Fruit fly (Drosophila melanogaster) whole organism, embryonic: ENCODE data around the gene CG8112.
A peak's percentile ranks its signal among the peaks of the same experiment; 100 is the strongest.

ENCODE experiments used
- Ada2b ChIP-seq: fragments of 200-800 bp; sonication (Bioruptor generic); IDR thresholded peaks from 2 replicates; pipeline ENCODE4 v1.3.6; 2022; ENCODE audit warnings: missing biosample characterization, missing genetic modification characterization
- Bteb2 ChIP-seq: fragments of 200-800 bp; sonication (Bioruptor generic); optimal IDR thresholded peaks from 2 replicates; lab custom pipeline; 2016; ENCODE audit warnings: missing biosample characterization, missing genetic modification characterization
- CG10274 ChIP-seq: fragments of 200-800 bp; sonication (Bioruptor generic); optimal IDR thresholded peaks from 3 replicates; lab custom pipeline; 2017; ENCODE audit warnings: missing biosample characterization, mild to moderate bottlenecking, missing genetic modification characterization
- CG10431 ChIP-seq: fragments of 200-800 bp; sonication (Bioruptor generic); optimal IDR thresholded peaks from 3 replicates; lab custom pipeline; 2018; ENCODE audit warnings: missing biosample characterization, mild to moderate bottlenecking, missing genetic modification characterization
- CG1233 ChIP-seq: fragments of 200-800 bp; sonication (Bioruptor generic); optimal IDR thresholded peaks from 4 replicates; lab custom pipeline; 2018; ENCODE audit warnings: missing biosample characterization, mild to moderate bottlenecking, missing genetic modification characterization
- CG12659 ChIP-seq: fragments of 200-800 bp; sonication (Bioruptor generic); optimal IDR thresholded peaks from 3 replicates; lab custom pipeline; 2017; ENCODE audit warnings: mild to moderate bottlenecking, missing biosample characterization, missing genetic modification reagents, missing genetic modification characterization
- CG13624 ChIP-seq: fragments of 200-800 bp; sonication (Bioruptor generic); optimal IDR thresholded peaks from 2 replicates; lab custom pipeline; 2016; ENCODE audit warnings: missing biosample characterization, missing genetic modification characterization
- CG1647 ChIP-seq: fragments of 200-800 bp; sonication (Bioruptor generic); optimal IDR thresholded peaks from 3 replicates; lab custom pipeline; 2016; ENCODE audit warnings: missing biosample characterization, missing genetic modification characterization
- CG17612 ChIP-seq: fragments of 200-800 bp; sonication (Bioruptor generic); IDR thresholded peaks from 2 replicates; pipeline ENCODE4 v1.3.6; 2022; ENCODE audit warnings: missing biosample characterization, missing genetic modification characterization
- CG18262 ChIP-seq: fragments of 200-800 bp; optimal IDR thresholded peaks from 3 replicates; lab custom pipeline; 2019; ENCODE audit warnings: missing biosample characterization, mild to moderate bottlenecking, missing genetic modification characterization, moderate library complexity
- CG18599 ChIP-seq: fragments of 200-800 bp; sonication (Bioruptor generic); optimal IDR thresholded peaks from 3 replicates; lab custom pipeline; 2017; ENCODE audit warnings: missing biosample characterization, missing genetic modification characterization, mild to moderate bottlenecking, moderate library complexity, missing genetic modification reagents
- CG30020 ChIP-seq: fragments of 200-800 bp; optimal IDR thresholded peaks from 2 replicates; lab custom pipeline; 2019; ENCODE audit warnings: missing biosample characterization, mild to moderate bottlenecking, missing genetic modification characterization, moderate library complexity
- CG33213 ChIP-seq: fragments of 200-800 bp; sonication (Bioruptor generic); optimal IDR thresholded peaks from 3 replicates; lab custom pipeline; 2016; ENCODE audit warnings: missing biosample characterization, missing genetic modification characterization
- CG4730 ChIP-seq: fragments of 200-800 bp; sonication (Bioruptor generic); IDR thresholded peaks from 2 replicates; pipeline ENCODE4 v1.3.6; 2022; ENCODE audit warnings: missing biosample characterization, missing genetic modification characterization
- CG6791 ChIP-seq: fragments of 200-800 bp; sonication (Bioruptor generic); IDR thresholded peaks from 3 replicates; pipeline ENCODE4 v1.3.6; 2022; ENCODE audit warnings: missing biosample characterization, missing genetic modification characterization; ENCODE audit not compliant: partially characterized antibody
- CG6854 ChIP-seq: fragments of 200-800 bp; sonication (Bioruptor generic); optimal IDR thresholded peaks from 3 replicates; lab custom pipeline; 2017; ENCODE audit warnings: missing biosample characterization, mild to moderate bottlenecking, missing genetic modification characterization
- CG7372 ChIP-seq: fragments of 200-800 bp; sonication (Bioruptor generic); IDR thresholded peaks from 2 replicates; pipeline ENCODE4 v1.3.6; 2022; ENCODE audit warnings: missing biosample characterization, missing genetic modification characterization
- CG8290 ChIP-seq, 3 experiments: fragments of 200-800 bp; sonication (Bioruptor generic); optimal IDR thresholded peaks; 2 replicates each; lab custom pipeline; 2016 to 2019; ENCODE audit warnings: missing biosample characterization in 3 of 3, missing genetic modification characterization in 3 of 3, mild to moderate bottlenecking in 2 of 3, moderate library complexity in 1 of 3
- CG8359 ChIP-seq: fragments of 200-800 bp; sonication (Bioruptor generic); optimal IDR thresholded peaks from 2 replicates; lab custom pipeline; 2017; ENCODE audit warnings: missing biosample characterization, mild to moderate bottlenecking, missing genetic modification characterization, borderline replicate concordance
- CG8765 ChIP-seq: fragments of 200-800 bp; sonication (Bioruptor generic); IDR thresholded peaks from 2 replicates; pipeline ENCODE4 v1.3.6; 2022; ENCODE audit warnings: missing biosample characterization, missing genetic modification characterization
- CG9797 ChIP-seq: fragments of 200-800 bp; sonication (Bioruptor generic); optimal IDR thresholded peaks from 3 replicates; lab custom pipeline; 2018; ENCODE audit warnings: missing biosample characterization, mild to moderate bottlenecking, missing genetic modification characterization
- CoRest ChIP-seq: fragments of 200-800 bp; sonication (Bioruptor generic); optimal IDR thresholded peaks from 3 replicates; lab custom pipeline; 2018; ENCODE audit warnings: missing biosample characterization, mild to moderate bottlenecking, missing genetic modification characterization, moderate library complexity
- Drgx ChIP-seq: fragments of 200-800 bp; sonication (Bioruptor generic); IDR thresholded peaks from 2 replicates; pipeline ENCODE4 v1.3.6; 2022; ENCODE audit warnings: missing biosample characterization, missing genetic modification characterization
- Fer3 ChIP-seq: fragments of 200-800 bp; sonication (Bioruptor generic); optimal IDR thresholded peaks from 2 replicates; lab custom pipeline; 2018; ENCODE audit warnings: missing biosample characterization, mild to moderate bottlenecking, missing genetic modification characterization, moderate library complexity
- Hmx ChIP-seq: fragments of 200-800 bp; sonication (Bioruptor generic); optimal IDR thresholded peaks from 2 replicates; lab custom pipeline; 2016; ENCODE audit warnings: missing biosample characterization, missing genetic modification characterization
- PHDP ChIP-seq: fragments of 200-800 bp; sonication (Bioruptor generic); optimal IDR thresholded peaks from 3 replicates; lab custom pipeline; 2018; ENCODE audit warnings: missing biosample characterization, mild to moderate bottlenecking, missing genetic modification characterization, moderate library complexity
- Tbp ChIP-seq: fragments of >200 bp; optimal IDR thresholded peaks from 2 replicates; lab custom pipeline; 2018; ENCODE audit warnings: missing biosample characterization, missing genetic modification characterization
- ash1 ChIP-seq: fragments of 200-800 bp; sonication (Bioruptor generic); optimal IDR thresholded peaks from 2 replicates; lab custom pipeline; 2018; ENCODE audit warnings: missing biosample characterization, mild to moderate bottlenecking, missing genetic modification characterization
- chinmo ChIP-seq: fragments of 200-800 bp; sonication (Bioruptor generic); IDR thresholded peaks from 4 replicates; pipeline ENCODE4 v1.3.6; 2022; ENCODE audit warnings: missing biosample characterization, missing genetic modification characterization; ENCODE audit not compliant: partially characterized antibody
- chn ChIP-seq: fragments of 200-800 bp; sonication (Bioruptor generic); optimal IDR thresholded peaks from 2 replicates; lab custom pipeline; 2016; ENCODE audit warnings: missing biosample characterization, missing genetic modification characterization
- ci ChIP-seq: fragments of 200-800 bp; sonication (Bioruptor generic); IDR thresholded peaks from 3 replicates; pipeline ENCODE4 v1.3.6; 2022; ENCODE audit warnings: missing biosample characterization, missing genetic modification characterization
- dm ChIP-seq: fragments of 200-800 bp; sonication (Bioruptor generic); optimal IDR thresholded peaks from 3 replicates; lab custom pipeline; 2016; ENCODE audit warnings: missing biosample characterization, missing genetic modification characterization
- eve ChIP-seq, 2 experiments: fragments of >200 bp; optimal IDR thresholded peaks; 2 replicates each; lab custom pipeline; 2017; ENCODE audit warnings: missing biosample characterization in 2 of 2, missing genetic modification characterization in 2 of 2
- gce ChIP-seq: fragments of 200-800 bp; sonication (Bioruptor generic); IDR thresholded peaks from 3 replicates; pipeline ENCODE4 v1.3.6; 2022; ENCODE audit warnings: missing biosample characterization, missing genetic modification characterization
- grau ChIP-seq: fragments of 200-800 bp; optimal IDR thresholded peaks from 3 replicates; lab custom pipeline; 2019; ENCODE audit warnings: missing biosample characterization, mild to moderate bottlenecking, missing genetic modification characterization, moderate library complexity
- grn ChIP-seq: fragments of 200-800 bp; sonication (Bioruptor generic); optimal IDR thresholded peaks from 3 replicates; lab custom pipeline; 2017; ENCODE audit warnings: missing biosample characterization, missing genetic modification characterization
- gsb ChIP-seq: fragments of 200-800 bp; sonication (Bioruptor generic); IDR thresholded peaks from 2 replicates; pipeline ENCODE4 v1.3.6; 2022; ENCODE audit warnings: missing biosample characterization, missing genetic modification characterization
- hkb ChIP-seq, 2 experiments: fragments of 200-800 bp in 1 of 2; fragments of >200 bp in 1 of 2; sonication (Bioruptor generic) in 1 of 2; IDR thresholded peaks in 1 of 2; optimal IDR thresholded peaks in 1 of 2; 2 replicates each; pipeline versions ENCODE4 v1.3.6 to Lab custom; 2017 to 2022; ENCODE audit warnings: missing biosample characterization in 1 of 2, missing genetic modification characterization in 1 of 2
- lmd ChIP-seq: fragments of 200-800 bp; sonication (Bioruptor generic); IDR thresholded peaks from 2 replicates; pipeline ENCODE4 v1.3.6; 2022; ENCODE audit warnings: missing biosample characterization, missing genetic modification characterization
- nerfin-1 ChIP-seq: fragments of 200-800 bp; sonication (Bioruptor generic); optimal IDR thresholded peaks from 3 replicates; lab custom pipeline; 2019; ENCODE audit warnings: missing biosample characterization, mild to moderate bottlenecking, missing genetic modification characterization, moderate library complexity
- nmo ChIP-seq: fragments of 200-800 bp; sonication (Bioruptor generic); optimal IDR thresholded peaks from 2 replicates; lab custom pipeline; 2018; ENCODE audit warnings: missing biosample characterization, mild to moderate bottlenecking, missing genetic modification characterization, moderate library complexity
- rib ChIP-seq: fragments of 200-800 bp; sonication (Bioruptor generic); IDR thresholded peaks from 2 replicates; pipeline ENCODE4 v1.3.6; 2022; ENCODE audit warnings: missing biosample characterization, missing genetic modification characterization
- ro ChIP-seq: fragments of 200-800 bp; sonication (Bioruptor generic); IDR thresholded peaks from 2 replicates; pipeline ENCODE4 v1.3.6; 2022; ENCODE audit warnings: missing biosample characterization, missing genetic modification characterization
- schlank ChIP-seq: fragments of 200-800 bp; sonication (Bioruptor generic); optimal IDR thresholded peaks from 2 replicates; lab custom pipeline; 2018; ENCODE audit warnings: missing biosample characterization, mild to moderate bottlenecking, missing genetic modification characterization
- sna ChIP-seq: fragments of 200-800 bp; sonication (Bioruptor generic); IDR thresholded peaks from 2 replicates; pipeline ENCODE4 v1.3.6; 2022; ENCODE audit warnings: missing biosample characterization, missing genetic modification characterization; ENCODE audit not compliant: partially characterized antibody
- stc ChIP-seq: fragments of 200-800 bp; sonication (Bioruptor generic); IDR thresholded peaks from 2 replicates; pipeline ENCODE4 v1.3.6; 2022; ENCODE audit warnings: missing biosample characterization, missing genetic modification characterization
- twi ChIP-seq: fragments of 200-800 bp; optimal IDR thresholded peaks from 2 replicates; lab custom pipeline; 2019; ENCODE audit warnings: missing biosample characterization, mild to moderate bottlenecking, missing genetic modification characterization, moderate library complexity
- vnd ChIP-seq: fragments of 200-800 bp; sonication (Bioruptor generic); IDR thresholded peaks from 3 replicates; pipeline ENCODE4 v1.3.6; 2022; ENCODE audit warnings: missing biosample characterization, missing genetic modification characterization; ENCODE audit not compliant: partially characterized antibody
- yki ChIP-seq: fragments of >200 bp; optimal IDR thresholded peaks from 3 replicates; lab custom pipeline; 2018

Gene CG8112

DNA sequence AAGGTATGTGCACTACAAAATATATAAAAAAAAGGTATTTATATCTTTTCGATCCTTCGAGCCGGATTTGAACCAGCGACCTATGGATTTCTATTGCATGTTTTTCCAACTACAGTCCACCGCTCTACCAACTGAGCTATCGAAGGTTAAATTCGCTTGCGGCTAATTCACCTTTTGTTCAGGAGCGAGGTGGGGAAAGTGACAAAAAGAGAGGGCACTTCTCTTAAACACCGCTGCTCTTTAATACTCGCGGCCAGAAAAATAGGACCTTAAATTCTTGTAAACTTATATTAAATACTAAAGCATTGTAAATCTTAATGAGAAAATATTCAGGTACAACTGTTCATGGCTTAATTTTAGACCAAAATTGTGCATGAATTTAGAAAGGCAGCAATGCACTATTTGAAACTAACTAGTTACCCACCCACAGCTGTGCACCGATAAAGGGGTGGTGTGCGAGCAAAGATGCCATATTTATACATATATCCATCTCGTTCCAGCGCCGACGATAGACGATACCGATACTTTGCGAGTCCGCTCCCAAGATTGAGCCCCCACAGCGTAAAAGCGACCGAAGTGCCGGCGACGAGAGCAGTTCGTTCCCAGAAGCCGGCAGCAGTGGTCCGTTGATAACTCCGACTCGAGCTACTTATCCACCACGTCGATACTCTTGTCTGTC, 43.6 kb upstream of the CG8112 start (continued):
- peak; percentile 87 for TF ChIP-seq gsb (GFP tag; lab: Robert Waterston, UW)
- peak; percentile 94 for TF ChIP-seq lmd (GFP tag; lab: Robert Waterston, UW)
- TF ChIP-seq PHDP, result peak; percentile 99
- peak; percentile 99 for TF ChIP-seq CG18262 (tag; lab: Kevin White, UChicago)
- peak; percentile 96 for TF ChIP-seq nerfin-1 (tag; lab: Kevin White, UChicago)
- TF ChIP-seq CG1233 (GFP tag; lab: Kevin White, UChicago), result peak; percentile 97
- TF ChIP-seq grau (tag; lab: Kevin White, UChicago), result peak; percentile 96
- TF ChIP-seq ci (GFP tag; lab: Robert Waterston, UW), result peak; percentile 99
- TF ChIP-seq chn (GFP tag; lab: Kevin White, UChicago), result peak; percentile 98
- peak; percentile 37 for TF ChIP-seq vnd
- peak; percentile 81 for TF ChIP-seq CG30020 (tag; lab: Kevin White, UChicago)
- TF ChIP-seq CG17612 (GFP tag; lab: Robert Waterston, UW), result peak; percentile 90
- TF ChIP-seq CG4730 (GFP tag; lab: Robert Waterston, UW), result peak; percentile 89
- peak; percentile 97 for TF ChIP-seq Ada2b (GFP tag; lab: Robert Waterston, UW)
- TF ChIP-seq CG9797 (GFP tag; lab: Kevin White, UChicago), result peak; percentile 68
- peak; percentile 99 for TF ChIP-seq CG18599
- no peak for TF ChIP-seq Tbp (GFP tag; lab: Kevin White, UChicago)
- TF ChIP-seq CG10431 (GFP tag; lab: Kevin White, UChicago), result peak; percentile 94
- TF ChIP-seq Drgx (GFP tag; lab: Robert Waterston, UW), result peak; percentile 98
- TF ChIP-seq sna (GFP tag; lab: Robert Waterston, UW), result no peak; the same call in 1 of the 2 replicates
- peak; percentile 97 for TF ChIP-seq CG8290 (GFP tag; optimal IDR thresholded peaks at IDR 0.05; lab: Kevin White, UChicago)
- peak; percentile 94 to 99 for TF ChIP-seq CG8290 (tag; optimal IDR thresholded peaks at IDR 0.05; lab: Kevin White, UChicago)
- peak; percentile 89 for TF ChIP-seq CG10274 (GFP tag; lab: Kevin White, UChicago)
- TF ChIP-seq ash1 (GFP tag; lab: Kevin White, UChicago), result peak; percentile 95
- TF ChIP-seq ro (GFP tag; lab: Robert Waterston, UW), result peak; percentile 87
- TF ChIP-seq CG33213 (GFP tag; lab: Kevin White, UChicago), result peak; percentile 97
- peak; percentile 92 for TF ChIP-seq dm (GFP tag; lab: Kevin White, UChicago)
- TF ChIP-seq Fer3, result peak; percentile 97
- peak; percentile 96 for TF ChIP-seq rib
- TF ChIP-seq CG1647 (GFP tag; lab: Kevin White, UChicago), result peak; percentile 97
- TF ChIP-seq stc (GFP tag; lab: Robert Waterston, UW), result peak; percentile 98
- TF ChIP-seq gce, result peak; percentile 96
- TF ChIP-seq twi (tag; lab: Kevin White, UChicago), result peak; percentile 91
- peak; percentile 91 for TF ChIP-seq CG7372
- peak; percentile 97 for TF ChIP-seq Bteb2 (GFP tag; lab: Kevin White, UChicago)
- TF ChIP-seq CG12659 (GFP tag; lab: Kevin White, UChicago), result peak; percentile 99
- peak; percentile 98 for TF ChIP-seq nmo (GFP tag; lab: Kevin White, UChicago)
- peak; percentile 96 for TF ChIP-seq schlank (tag; lab: Kevin White, UChicago)
- 0 out of 4 replicates have a peak, but pooled peaks have one; percentile 77 for TF ChIP-seq chinmo (GFP tag; lab: Robert Waterston, UW)
- peak; percentile 92 for TF ChIP-seq CG6791 (GFP tag; lab: Robert Waterston, UW)
- TF ChIP-seq CG8359, result peak; percentile 92
- TF ChIP-seq yki (lab: Kevin White, UChicago), result peak; percentile 58
- TF ChIP-seq eve (GFP tag; optimal IDR thresholded peaks at IDR 0.05; lab: Kevin White, UChicago), result no peak
- TF ChIP-seq CoRest (tag; lab: Kevin White, UChicago), result peak; percentile 97
- peak; percentile 98 for TF ChIP-seq CG13624
- TF ChIP-seq CG6854, result peak; percentile 98
- TF ChIP-seq grn, result peak; percentile 86
- peak; percentile 93 for TF ChIP-seq Hmx
- peak; percentile 90 for TF ChIP-seq CG8765 (GFP tag; lab: Robert Waterston, UW)
- TF ChIP-seq hkb (optimal IDR thresholded peaks at IDR 0.05; lab: Kevin White, UChicago), result peak; percentile 31
- TF ChIP-seq hkb (GFP tag; IDR thresholded peaks at IDR 0.05; lab: Robert Waterston, UW), result peak; percentile 99
